Worm (Caenorhabditis elegans) whole organism, L1 larva: ENCODE results near the gene srxa-13.

Source experiments
- C04F5.9 ChIP-seq: sonication (generic microtip); optimal IDR thresholded peaks from 2 replicates; lab custom pipeline; 2016; ENCODE audit warnings: missing genetic modification characterization, missing compliant biosample characterization
- C16A3.4 ChIP-seq: fragments of 150-350 bp; optimal IDR thresholded peaks from 2 replicates; lab custom pipeline; 2014; ENCODE audit warnings: missing biosample characterization, missing genetic modification characterization
- F16B12.6 ChIP-seq: fragments of 150-350 bp; optimal IDR thresholded peaks from 2 replicates; lab custom pipeline; 2014; ENCODE audit warnings: missing biosample characterization, missing genetic modification characterization
- aha-1 ChIP-seq: fragments of 150-350 bp; optimal IDR thresholded peaks from 2 replicates; lab custom pipeline; 2014; ENCODE audit warnings: missing biosample characterization, missing genetic modification characterization
- blmp-1 ChIP-seq: fragments of 150-350 bp; optimal IDR thresholded peaks from 2 replicates; lab custom pipeline; 2014; ENCODE audit warnings: missing biosample characterization, missing genetic modification characterization
- ceh-82 ChIP-seq, 3 experiments: fragments of 150-350 bp in 1 of 3; sonication (generic microtip) in 2 of 3; optimal IDR thresholded peaks; 2 replicates each; lab custom pipeline; 2014 to 2017; ENCODE audit warnings: missing biosample characterization in 3 of 3, missing genetic modification characterization in 3 of 3
- dpl-1 ChIP-seq, 3 experiments: fragments of 150-350 bp in 2 of 3; sonication (generic microtip) in 1 of 3; optimal IDR thresholded peaks; 2 replicates each; lab custom pipeline; 2014 to 2017; ENCODE audit warnings: missing biosample characterization in 3 of 3, missing genetic modification characterization in 3 of 3, missing genetic modification reagents in 3 of 3
- dsc-1 ChIP-seq: sonication (generic microtip); optimal IDR thresholded peaks from 2 replicates; lab custom pipeline; 2016; ENCODE audit warnings: mild to moderate bottlenecking, missing genetic modification characterization, missing compliant biosample characterization
- efl-1 ChIP-seq, 4 experiments: fragments of 150-350 bp; optimal IDR thresholded peaks in 3 of 4; peaks in 1 of 4; 1 replicate in 1 of 4; 2 replicates in 3 of 4; lab custom pipeline; 2014; ENCODE audit warnings: missing biosample characterization in 2 of 4, missing genetic modification characterization in 2 of 4, missing genetic modification reagents in 2 of 4
- efl-3 ChIP-seq: fragments of 200-800 bp; sonication (Bioruptor generic); optimal IDR thresholded peaks from 2 replicates; lab custom pipeline; 2018; ENCODE audit warnings: mild to moderate bottlenecking, missing genetic modification characterization, missing compliant biosample characterization
- egl-27 ChIP-seq, 2 experiments: fragments of 150-350 bp in 1 of 2; sonication (generic microtip); optimal IDR thresholded peaks; 3 replicates each; lab custom pipeline; 2017 to 2018; ENCODE audit warnings: missing biosample characterization in 2 of 2, missing genetic modification characterization in 2 of 2, missing genetic modification reagents in 2 of 2
- elt-2 ChIP-seq: sonication (generic microtip); optimal IDR thresholded peaks from 2 replicates; lab custom pipeline; 2016; ENCODE audit warnings: missing genetic modification characterization, mild to moderate bottlenecking, inconsistent platforms, missing compliant biosample characterization, missing genetic modification reagents
- elt-3 ChIP-seq, 6 experiments: fragments of 150-350 bp in 1 of 6; sonication (generic microtip); optimal IDR thresholded peaks; 2 replicates each; lab custom pipeline; 2017 to 2018; ENCODE audit warnings: missing biosample characterization in 6 of 6, missing genetic modification characterization in 6 of 6, inconsistent platforms in 1 of 6
- ets-5 ChIP-seq: fragments of 200-800 bp; sonication (Bioruptor generic); IDR thresholded peaks from 2 replicates; pipeline ENCODE4 v1.3.6; 2022; ENCODE audit warnings: missing genetic modification characterization, missing compliant biosample characterization
- fkh-8 ChIP-seq: sonication (generic microtip); optimal IDR thresholded peaks from 2 replicates; lab custom pipeline; 2016; ENCODE audit warnings: mild to moderate bottlenecking, missing genetic modification characterization, missing compliant biosample characterization
- hlh-4 ChIP-seq: sonication (generic microtip); optimal IDR thresholded peaks from 2 replicates; lab custom pipeline; 2016; ENCODE audit warnings: mild to moderate bottlenecking, missing genetic modification characterization, missing compliant biosample characterization
- irx-1 ChIP-seq: sonication (generic microtip); optimal IDR thresholded peaks from 2 replicates; lab custom pipeline; 2016; ENCODE audit warnings: missing genetic modification characterization, missing compliant biosample characterization
- isw-1 ChIP-seq: fragments of 200-800 bp; sonication (Bioruptor generic); IDR thresholded peaks from 2 replicates; pipeline ENCODE4 v1.3.6; 2022; ENCODE audit warnings: missing genetic modification characterization, missing compliant biosample characterization
- jun-1 ChIP-seq: fragments of 150-350 bp; optimal IDR thresholded peaks from 2 replicates; lab custom pipeline; 2014; ENCODE audit warnings: missing biosample characterization, missing genetic modification reagents, missing genetic modification characterization
- lin-13 ChIP-seq: fragments of 150-350 bp; optimal IDR thresholded peaks from 2 replicates; lab custom pipeline; 2014; ENCODE audit warnings: missing biosample characterization, missing genetic modification reagents, missing genetic modification characterization
- lin-14 ChIP-seq: fragments of 200-800 bp; sonication (Bioruptor generic); optimal IDR thresholded peaks from 2 replicates; lab custom pipeline; 2018; ENCODE audit warnings: mild to moderate bottlenecking, missing genetic modification characterization, moderate library complexity, missing compliant biosample characterization
- lin-35 ChIP-seq, 2 experiments: fragments of 150-350 bp; optimal IDR thresholded peaks; 2 replicates each; lab custom pipeline; 2014; ENCODE audit warnings: missing biosample characterization in 2 of 2, missing genetic modification characterization in 2 of 2, missing genetic modification reagents in 2 of 2
- lin-39 ChIP-seq: fragments of 150-350 bp; optimal IDR thresholded peaks from 2 replicates; lab custom pipeline; 2014; ENCODE audit warnings: missing biosample characterization, missing genetic modification reagents, missing genetic modification characterization
- lir-3 ChIP-seq: sonication (generic microtip); optimal IDR thresholded peaks from 2 replicates; lab custom pipeline; 2016; ENCODE audit warnings: mild to moderate bottlenecking, missing genetic modification characterization, moderate library complexity, missing compliant biosample characterization; ENCODE audit not compliant: poor library complexity
- lsy-2 ChIP-seq, 2 experiments: fragments of 150-350 bp; optimal IDR thresholded peaks; 2 replicates each; lab custom pipeline; 2014; ENCODE audit warnings: missing biosample characterization in 2 of 2, missing genetic modification characterization in 2 of 2
- mab-9 ChIP-seq: fragments of 200-800 bp; sonication (Bioruptor generic); IDR thresholded peaks from 2 replicates; pipeline ENCODE4 v1.3.6; 2022; ENCODE audit warnings: missing genetic modification reagents, missing genetic modification characterization, missing compliant biosample characterization
- nhr-11 ChIP-seq: fragments of 150-350 bp; optimal IDR thresholded peaks from 2 replicates; lab custom pipeline; 2014; ENCODE audit warnings: missing biosample characterization, missing genetic modification characterization
- nhr-12 ChIP-seq: sonication (generic microtip); optimal IDR thresholded peaks from 2 replicates; lab custom pipeline; 2017; ENCODE audit warnings: missing biosample characterization, missing genetic modification characterization
- nhr-20 ChIP-seq: sonication (generic microtip); optimal IDR thresholded peaks from 2 replicates; lab custom pipeline; 2016; ENCODE audit warnings: mild to moderate bottlenecking, missing genetic modification characterization, missing compliant biosample characterization
- nhr-237 ChIP-seq: fragments of 150-350 bp; optimal IDR thresholded peaks from 2 replicates; lab custom pipeline; 2014; ENCODE audit warnings: missing biosample characterization, missing genetic modification characterization
- nhr-47 ChIP-seq: sonication (generic microtip); optimal IDR thresholded peaks from 2 replicates; lab custom pipeline; 2016; ENCODE audit warnings: mild to moderate bottlenecking, missing genetic modification characterization, moderate library complexity, missing compliant biosample characterization
- nhr-71 ChIP-seq: sonication (generic microtip); optimal IDR thresholded peaks from 2 replicates; lab custom pipeline; 2016; ENCODE audit warnings: mild to moderate bottlenecking, missing genetic modification characterization, moderate library complexity, missing compliant biosample characterization
- nhr-76 ChIP-seq: sonication (generic microtip); optimal IDR thresholded peaks from 2 replicates; lab custom pipeline; 2017; ENCODE audit warnings: missing biosample characterization, missing genetic modification characterization
- nhr-77 ChIP-seq: fragments of 150-350 bp; optimal IDR thresholded peaks from 2 replicates; lab custom pipeline; 2014; ENCODE audit warnings: missing biosample characterization, missing genetic modification characterization
- nhr-84 ChIP-seq: sonication (generic microtip); optimal IDR thresholded peaks from 2 replicates; lab custom pipeline; 2017; ENCODE audit warnings: missing biosample characterization, missing genetic modification characterization
- nhr-90 ChIP-seq: sonication (generic microtip); optimal IDR thresholded peaks from 2 replicates; lab custom pipeline; 2016; ENCODE audit warnings: mild to moderate bottlenecking, missing genetic modification characterization, missing compliant biosample characterization; ENCODE audit not compliant: poor library complexity
- pax-3 ChIP-seq: fragments of 200-800 bp; sonication (Bioruptor generic); optimal IDR thresholded peaks from 2 replicates; lab custom pipeline; 2018; ENCODE audit warnings: mild to moderate bottlenecking, missing genetic modification characterization, moderate library complexity, missing compliant biosample characterization
- skn-1 ChIP-seq: fragments of 150-350 bp; optimal IDR thresholded peaks from 2 replicates; lab custom pipeline; 2014; ENCODE audit warnings: missing biosample characterization, missing genetic modification characterization
- snpc-4 ChIP-seq: fragments of 150-350 bp; optimal IDR thresholded peaks from 2 replicates; lab custom pipeline; 2014; ENCODE audit warnings: missing biosample characterization, missing genetic modification characterization
- swsn-7 ChIP-seq: sonication (generic microtip); optimal IDR thresholded peaks from 2 replicates; lab custom pipeline; 2016; ENCODE audit warnings: missing genetic modification characterization, missing compliant biosample characterization
- unc-86 ChIP-seq: sonication (generic microtip); optimal IDR thresholded peaks from 2 replicates; lab custom pipeline; 2016; ENCODE audit warnings: missing genetic modification characterization, missing compliant biosample characterization
- unc-98 ChIP-seq: fragments of 200-800 bp; sonication (Bioruptor generic); IDR thresholded peaks from 2 replicates; pipeline ENCODE4 v1.3.6; 2022; ENCODE audit warnings: missing genetic modification characterization, missing compliant biosample characterization
- xbp-1 ChIP-seq: sonication (generic microtip); optimal IDR thresholded peaks from 2 replicates; lab custom pipeline; 2016; ENCODE audit warnings: missing genetic modification characterization, missing compliant biosample characterization
- zag-1 ChIP-seq: fragments of 150-350 bp; optimal IDR thresholded peaks from 2 replicates; lab custom pipeline; 2014; ENCODE audit warnings: missing biosample characterization, missing genetic modification characterization
- zip-4 ChIP-seq: fragments of 200-800 bp; sonication (Bioruptor generic); optimal IDR thresholded peaks from 2 replicates; lab custom pipeline; 2018; ENCODE audit warnings: mild to moderate bottlenecking, missing genetic modification characterization, moderate library complexity, missing compliant biosample characterization
- ztf-11 ChIP-seq, 2 experiments: sonication (generic microtip); optimal IDR thresholded peaks; 2 replicates each; lab custom pipeline; 2016 to 2017; ENCODE audit warnings: missing genetic modification characterization in 2 of 2, missing biosample characterization in 1 of 2, missing compliant biosample characterization in 1 of 2
- ztf-4 ChIP-seq: fragments of 150-350 bp; optimal IDR thresholded peaks from 2 replicates; lab custom pipeline; 2014; ENCODE audit warnings: missing biosample characterization, missing genetic modification characterization

The srxa-13 gene

DNA sequence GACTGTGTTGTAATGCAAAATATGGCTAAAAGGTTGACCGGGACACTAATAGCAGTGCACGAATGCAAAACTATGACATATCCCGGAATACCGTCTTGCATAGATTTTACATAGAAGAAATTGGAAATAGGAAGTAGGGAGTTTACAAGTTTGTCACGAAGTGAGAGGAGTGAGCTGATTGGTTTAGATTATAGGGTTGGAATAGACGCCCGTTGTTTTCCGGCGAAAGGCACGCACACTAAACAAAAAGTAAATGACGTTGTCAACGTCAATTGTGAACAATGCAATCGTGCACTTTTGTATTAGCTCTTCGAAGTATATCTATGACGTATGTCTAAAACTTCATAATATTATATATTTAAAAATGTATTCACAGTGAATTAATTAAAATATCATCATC is 31.3 kb downstream of the srxa-13 start, which contains the start of gene srh-24:
Gene srh-24 (minus strand): TSS at position 101 of the 400 bp plus-strand sequence.
- TF ChIP-seq nhr-76 (tag; lab: Kevin White, UChicago) (no peak), jun-1 (tag; lab: Kevin White, UChicago) (no peak), xbp-1 (tag; lab: Kevin White, UChicago) (no peak), efl-3 (GFP tag; lab: Kevin White, UChicago) (no peak), nhr-11 (tag; lab: Kevin White, UChicago) (no peak), aha-1 (tag; lab: Kevin White, UChicago) (no peak), dpl-1 (GFP tag; optimal IDR thresholded peaks at IDR 0.05; lab: Kevin White, UChicago) (no peak), egl-27 (tag; optimal IDR thresholded peaks at IDR 0.05; lab: Kevin White, UChicago) (no peak), nhr-77 (tag; lab: Kevin White, UChicago) (no peak)
- TF ChIP-seq, all 84 proteins: peak for 0

- TF ChIP-seq dpl-1 (GFP tag; optimal IDR thresholded peaks at IDR 0.05; lab: Kevin White, UChicago) (peak; percentile 64 to 71 (median 67)), lin-35 (GFP tag; optimal IDR thresholded peaks at IDR 0.05; lab: Kevin White, UChicago) (peak; percentile 60 to 63), swsn-7 (peak; percentile 64), lin-39 (peak; percentile 43), unc-86 (tag; lab: Kevin White, UChicago) (peak; percentile 14), F16B12.6 (tag; lab: Kevin White, UChicago) (peak; percentile 9), dsc-1 (tag; lab: Kevin White, UChicago) (peak; percentile 65), elt-3 (tag; optimal IDR thresholded peaks at IDR 0.05; lab: Kevin White, UChicago) (peak in 1 of 6 experiments; percentile 31), ztf-11 (tag; optimal IDR thresholded peaks at IDR 0.05; lab: Kevin White, UChicago) (peak; percentile 27 to 34), fkh-8 (tag; lab: Kevin White, UChicago) (peak; percentile 5), C16A3.4 (peak; percentile 51), lin-14 (GFP tag; lab: Kevin White, UChicago) (peak; percentile 42), nhr-47 (tag; lab: Kevin White, UChicago) (peak; percentile 64), unc-98 (no peak), nhr-76 (tag; lab: Kevin White, UChicago) (peak; percentile 34), skn-1 (peak; percentile 59), nhr-90 (tag; lab: Kevin White, UChicago) (peak; percentile 65), efl-1 (optimal IDR thresholded peaks at IDR 0.05; lab: Kevin White, UChicago) (peak; percentile 63 to 71), efl-1 (GFP tag; optimal IDR thresholded peaks at IDR 0.05 in 1 of 2; lab: Kevin White, UChicago) (peak; percentile 62 to 96), nhr-20 (peak; percentile 60), pax-3 (tag; lab: Kevin White, UChicago) (no peak), nhr-237 (tag; lab: Kevin White, UChicago) (no peak), nhr-71 (tag; lab: Kevin White, UChicago) (peak; percentile 63), hlh-4 (tag; lab: Kevin White, UChicago) (no peak), mab-9 (GFP tag; lab: Robert Waterston, UW) (no peak), lin-13 (peak; percentile 59), C04F5.9 (tag; lab: Kevin White, UChicago) (no peak), isw-1 (peak; percentile 27; the same call in 1 of the 2 replicates), nhr-84 (no peak), elt-2 (peak; percentile 53), egl-27 (tag; optimal IDR thresholded peaks at IDR 0.05; lab: Kevin White, UChicago) (no peak), zag-1 (tag; lab: Kevin White, UChicago) (no peak), ceh-82 (tag; optimal IDR thresholded peaks at IDR 0.05; lab: Kevin White, UChicago) (peak; percentile 51 to 54 (median 52)), lir-3 (tag; lab: Kevin White, UChicago) (peak; percentile 41), nhr-77 (tag; lab: Kevin White, UChicago) (no peak), irx-1 (tag; lab: Kevin White, UChicago) (peak; percentile 8), blmp-1 (peak; percentile 49), ztf-4 (tag; lab: Kevin White, UChicago) (no peak), ets-5 (GFP tag; lab: Robert Waterston, UW) (no peak), aha-1 (tag; lab: Kevin White, UChicago) (no peak), nhr-12 (tag; lab: Kevin White, UChicago) (no peak), xbp-1 (tag; lab: Kevin White, UChicago) (peak; percentile 40), nhr-11 (tag; lab: Kevin White, UChicago) (peak; percentile 30), lsy-2 (tag; optimal IDR thresholded peaks at IDR 0.05; lab: Kevin White, UChicago) (peak; percentile 59 to 67), snpc-4 (tag; lab: Kevin White, UChicago) (peak; percentile 69), zip-4 (GFP tag; lab: Kevin White, UChicago) (peak; percentile 6)
Observed at ce11 chrV:13961927-13962419, 32.4 kb downstream of the srxa-13 start, which contains the start of the genes algn-13 and R10D12.13. algn-13 (minus strand) TSS chrV:13961977. R10D12.13 (plus strand) TSS chrV:13962417.
